Fruit fly (Drosophila melanogaster): ENCODE results near the gene CG31523.

Gene CG31523

dm6 chr3R:4478220-4479037 is 578 bp downstream of the CG31523 start (continued):
- peak; percentile 70 for TF ChIP-seq nom (GFP tag; optimal IDR thresholded peaks at IDR 0.05)
- no peak for TF ChIP-seq CG9797 (GFP tag; optimal IDR thresholded peaks at IDR 0.05)
- peak; percentile 89 for TF ChIP-seq sob (GFP tag; IDR thresholded peaks at IDR 0.05)
- TF ChIP-seq Dref (GFP tag; IDR thresholded peaks at IDR 0.05): 0 out of 2 replicates have a peak, but pooled peaks have one; percentile 5
- peak; percentile 76 for TF ChIP-seq dm (GFP tag; optimal IDR thresholded peaks at IDR 0.05)
- peak; percentile 89 for TF ChIP-seq CG14014 (GFP tag; IDR thresholded peaks at IDR 0.05)
- TF ChIP-seq danr (GFP tag; IDR thresholded peaks at IDR 0.05): peak; percentile 55
- TF ChIP-seq sug (tag; optimal IDR thresholded peaks at IDR 0.05): peak; percentile 38
- peak; percentile 61 for TF ChIP-seq CG2202 (tag; optimal IDR thresholded peaks at IDR 0.05)
- peak; percentile 95 for TF ChIP-seq CG11456 (GFP tag; IDR thresholded peaks at IDR 0.05)
- TF ChIP-seq CG33213 (GFP tag; optimal IDR thresholded peaks at IDR 0.05): peak; percentile 84
- TF ChIP-seq Rfx (GFP tag; IDR thresholded peaks at IDR 0.05): peak; percentile 92
- peak; percentile 75 for TF ChIP-seq CG8089 (GFP tag; optimal IDR thresholded peaks at IDR 0.05)
- no peak for TF ChIP-seq CG10321 (GFP tag; IDR thresholded peaks at IDR 0.05)
- peak; percentile 91 for TF ChIP-seq gem (tag; optimal IDR thresholded peaks at IDR 0.05)
- peak; percentile 92 for TF ChIP-seq Atf6 (GFP tag; IDR thresholded peaks at IDR 0.05)
- TF ChIP-seq CG2712 (tag; optimal IDR thresholded peaks at IDR 0.05): peak; percentile 84
- TF ChIP-seq cas (GFP tag; IDR thresholded peaks at IDR 0.05): peak; percentile 50; the same call in 1 of the 2 replicates
- TF ChIP-seq slou (GFP tag; optimal IDR thresholded peaks at IDR 0.05): peak; percentile 41
- no peak for TF ChIP-seq usp (GFP tag; optimal IDR thresholded peaks at IDR 0.05)
- peak; percentile 57 for TF ChIP-seq Ets97D (GFP tag; optimal IDR thresholded peaks at IDR 0.05)
- TF ChIP-seq schlank (tag; optimal IDR thresholded peaks at IDR 0.05): peak; percentile 59
- TF ChIP-seq tgo (GFP tag; IDR thresholded peaks at IDR 0.05): peak; percentile 88
- peak; percentile 80 for TF ChIP-seq CG31441 (GFP tag; IDR thresholded peaks at IDR 0.05)
- peak; percentile 84 for TF ChIP-seq CG12391 (tag; optimal IDR thresholded peaks at IDR 0.05)
- TF ChIP-seq Nf-YA (GFP tag; IDR thresholded peaks at IDR 0.05): peak; percentile 82
- peak; percentile 61 for TF ChIP-seq dmrt11E (tag; optimal IDR thresholded peaks at IDR 0.05)
- peak; percentile 90 for TF ChIP-seq NFAT (GFP tag; IDR thresholded peaks at IDR 0.05)
- no peak for TF ChIP-seq CG2129 (GFP tag; IDR thresholded peaks at IDR 0.05; ENCODE audit: partially characterized antibody)
- peak; percentile 91 for TF ChIP-seq Xrp1 (GFP tag; IDR thresholded peaks at IDR 0.05)
- TF ChIP-seq sr (GFP tag; IDR thresholded peaks at IDR 0.05): peak; percentile 75; the same call in 2 of the 3 replicates
- TF ChIP-seq insv (GFP tag; optimal IDR thresholded peaks at IDR 0.05): no peak
- peak; percentile 37 for TF ChIP-seq CG3995 (GFP tag; optimal IDR thresholded peaks at IDR 0.05)
- TF ChIP-seq CG17359 (tag; optimal IDR thresholded peaks at IDR 0.05): peak; percentile 90
- TF ChIP-seq ap (GFP tag; IDR thresholded peaks at IDR 0.05): peak; percentile 84
- peak; percentile 87 for TF ChIP-seq zfh2 (GFP tag; optimal IDR thresholded peaks at IDR 0.05)
- TF ChIP-seq tin (GFP tag; optimal IDR thresholded peaks at IDR 0.05): peak; percentile 87
- peak; percentile 89 for TF ChIP-seq Mad (GFP tag; optimal IDR thresholded peaks at IDR 0.05)
- TF ChIP-seq zen (tag; optimal IDR thresholded peaks at IDR 0.05): peak; percentile 37
- TF ChIP-seq CG12071 (GFP tag; optimal IDR thresholded peaks at IDR 0.05): peak; percentile 89
- peak; percentile 94 for TF ChIP-seq lab (GFP tag; optimal IDR thresholded peaks at IDR 0.05)
- TF ChIP-seq Poxn (GFP tag; IDR thresholded peaks at IDR 0.05): 0 out of 2 replicates have a peak, but pooled peaks have one; percentile 40
- TF ChIP-seq CG6765 (GFP tag; optimal IDR thresholded peaks at IDR 0.05): peak; percentile 81
- peak; percentile 80 for TF ChIP-seq toy (GFP tag; IDR thresholded peaks at IDR 0.05)
- TF ChIP-seq oc (tag; optimal IDR thresholded peaks at IDR 0.05): peak; percentile 81
- peak in 1 of 2 experiments; percentile 56 for TF ChIP-seq Eip74EF (GFP tag; optimal IDR thresholded peaks at IDR 0.05)
- TF ChIP-seq CG15073 (GFP tag; optimal IDR thresholded peaks at IDR 0.05): peak; percentile 15
- TF ChIP-seq unc-4 (GFP tag; IDR thresholded peaks at IDR 0.05; ENCODE audit: partially characterized antibody): no peak; the same call in 1 of the 2 replicates
- peak; percentile 99 for TF ChIP-seq CG3065 (GFP tag; optimal IDR thresholded peaks at IDR 0.05)
